Worm (Caenorhabditis elegans) whole organism, late embryonic: Measurements from ENCODE around the gene smc-5.

ENCODE experiments used
- C08G9.2 ChIP-seq: sonication (generic microtip); optimal IDR thresholded peaks from 2 replicates; lab custom pipeline; 2016; ENCODE audit warnings: mild to moderate bottlenecking, missing genetic modification characterization, moderate library complexity, missing compliant biosample characterization
- C38D4.7 ChIP-seq: fragments of 200-800 bp; sonication (Bioruptor generic); optimal IDR thresholded peaks from 2 replicates; lab custom pipeline; 2018; ENCODE audit warnings: mild to moderate bottlenecking, missing genetic modification characterization, moderate library complexity, missing compliant biosample characterization
- K09A11.1 ChIP-seq: sonication (generic microtip); optimal IDR thresholded peaks from 2 replicates; lab custom pipeline; 2017; ENCODE audit warnings: antibody characterized with exemption, mild to moderate bottlenecking, missing genetic modification characterization, missing compliant biosample characterization; ENCODE audit not compliant: insufficient read depth
- T23F11.4 ChIP-seq: fragments of 200-800 bp; sonication (Bioruptor generic); optimal IDR thresholded peaks from 2 replicates; lab custom pipeline; 2018; ENCODE audit warnings: mild to moderate bottlenecking, missing genetic modification characterization, missing compliant biosample characterization
- ahr-1 ChIP-seq: sonication (generic microtip); optimal IDR thresholded peaks from 2 replicates; lab custom pipeline; 2016; ENCODE audit warnings: missing genetic modification characterization, missing compliant biosample characterization
- ama-1 ChIP-seq: fragments of 150-350 bp; optimal IDR thresholded peaks from 2 replicates; lab custom pipeline; 2014
- ceh-34 ChIP-seq: sonication (generic microtip); optimal IDR thresholded peaks from 2 replicates; lab custom pipeline; 2016; ENCODE audit warnings: mild to moderate bottlenecking, missing genetic modification characterization, missing compliant biosample characterization
- ceh-45 ChIP-seq: fragments of 200-800 bp; sonication (Bioruptor generic); IDR thresholded peaks from 2 replicates; pipeline ENCODE4 v1.3.6; 2022; ENCODE audit warnings: missing genetic modification reagents, missing genetic modification characterization, missing compliant biosample characterization
- ceh-48 ChIP-seq: sonication (generic microtip); optimal IDR thresholded peaks from 2 replicates; lab custom pipeline; 2016; ENCODE audit warnings: missing genetic modification characterization, inconsistent platforms, missing compliant biosample characterization
- ceh-9 ChIP-seq: sonication (generic microtip); optimal IDR thresholded peaks from 2 replicates; lab custom pipeline; 2016; ENCODE audit warnings: mild to moderate bottlenecking, missing genetic modification characterization, inconsistent platforms, missing compliant biosample characterization
- che-1 ChIP-seq: sonication (generic microtip); optimal IDR thresholded peaks from 2 replicates; lab custom pipeline; 2016; ENCODE audit warnings: mild to moderate bottlenecking, missing genetic modification characterization, missing compliant biosample characterization
- dmd-4 ChIP-seq: sonication (generic microtip); optimal IDR thresholded peaks from 2 replicates; lab custom pipeline; 2016; ENCODE audit warnings: borderline replicate concordance, missing genetic modification characterization, missing compliant biosample characterization
- elt-2 ChIP-seq: sonication (generic microtip); optimal IDR thresholded peaks from 2 replicates; lab custom pipeline; 2016; ENCODE audit warnings: missing genetic modification reagents, missing genetic modification characterization, missing compliant biosample characterization
- fkh-6 ChIP-seq: sonication (generic microtip); optimal IDR thresholded peaks from 2 replicates; lab custom pipeline; 2016; ENCODE audit warnings: missing genetic modification characterization, missing compliant biosample characterization
- hlh-30 ChIP-seq: sonication (generic microtip); optimal IDR thresholded peaks from 2 replicates; lab custom pipeline; 2017; ENCODE audit warnings: antibody characterized with exemption, missing genetic modification characterization, missing compliant biosample characterization; ENCODE audit not compliant: insufficient read depth
- madf-2 ChIP-seq: sonication (generic microtip); optimal IDR thresholded peaks from 2 replicates; lab custom pipeline; 2017; ENCODE audit warnings: missing genetic modification characterization, missing compliant biosample characterization
- mec-3 ChIP-seq: sonication (generic microtip); optimal IDR thresholded peaks from 2 replicates; lab custom pipeline; 2016; ENCODE audit warnings: borderline replicate concordance, missing genetic modification characterization, missing compliant biosample characterization
- nhr-11 ChIP-seq: fragments of 150-350 bp; optimal IDR thresholded peaks from 2 replicates; lab custom pipeline; 2014; ENCODE audit warnings: missing biosample characterization, missing genetic modification characterization
- nhr-232 ChIP-seq: sonication (generic microtip); optimal IDR thresholded peaks from 2 replicates; lab custom pipeline; 2016; ENCODE audit warnings: missing genetic modification characterization, missing compliant biosample characterization
- pat-9 ChIP-seq: fragments of 200-800 bp; sonication (Bioruptor generic); optimal IDR thresholded peaks from 2 replicates; lab custom pipeline; 2018; ENCODE audit warnings: mild to moderate bottlenecking, missing genetic modification characterization, moderate library complexity, missing compliant biosample characterization
- pax-1 ChIP-seq: fragments of 150-350 bp; optimal IDR thresholded peaks from 2 replicates; lab custom pipeline; 2014; ENCODE audit warnings: missing biosample characterization, missing genetic modification characterization
- pha-2 ChIP-seq: sonication (generic microtip); optimal IDR thresholded peaks from 2 replicates; lab custom pipeline; 2017; ENCODE audit warnings: mild to moderate bottlenecking, missing genetic modification characterization, missing compliant biosample characterization
- rnt-1 ChIP-seq: sonication (generic microtip); optimal IDR thresholded peaks from 2 replicates; lab custom pipeline; 2016; ENCODE audit warnings: missing genetic modification characterization, missing compliant biosample characterization
- sdc-2 ChIP-seq: sonication (generic microtip); optimal IDR thresholded peaks from 2 replicates; lab custom pipeline; 2016; ENCODE audit warnings: missing genotype, missing genetic modification characterization, missing compliant biosample characterization
- sox-2 ChIP-seq: fragments of 200-800 bp; sonication (Bioruptor generic); IDR thresholded peaks from 2 replicates; pipeline ENCODE4 v1.3.6; 2022; ENCODE audit warnings: missing genetic modification reagents, missing genetic modification characterization, missing compliant biosample characterization
- ttx-3 ChIP-seq: sonication (generic microtip); optimal IDR thresholded peaks from 2 replicates; lab custom pipeline; 2016; ENCODE audit warnings: missing genetic modification reagents, missing genetic modification characterization, missing compliant biosample characterization
- unc-55 ChIP-seq: sonication (generic microtip); optimal IDR thresholded peaks from 2 replicates; lab custom pipeline; 2017; ENCODE audit warnings: missing biosample characterization, missing genetic modification reagents, missing genetic modification characterization
- unc-86 ChIP-seq: sonication (generic microtip); optimal IDR thresholded peaks from 2 replicates; lab custom pipeline; 2016; ENCODE audit warnings: missing genetic modification characterization, missing compliant biosample characterization

Gene smc-5

ce11 chrII:5016977-5017585 is 44.8 kb upstream of the smc-5 start (continued):
- TF ChIP-seq ttx-3 (tag; lab: Kevin White, UChicago), result no peak
- no peak for TF ChIP-seq ceh-9
- TF ChIP-seq, all 69 proteins: peak for 14

DNA sequence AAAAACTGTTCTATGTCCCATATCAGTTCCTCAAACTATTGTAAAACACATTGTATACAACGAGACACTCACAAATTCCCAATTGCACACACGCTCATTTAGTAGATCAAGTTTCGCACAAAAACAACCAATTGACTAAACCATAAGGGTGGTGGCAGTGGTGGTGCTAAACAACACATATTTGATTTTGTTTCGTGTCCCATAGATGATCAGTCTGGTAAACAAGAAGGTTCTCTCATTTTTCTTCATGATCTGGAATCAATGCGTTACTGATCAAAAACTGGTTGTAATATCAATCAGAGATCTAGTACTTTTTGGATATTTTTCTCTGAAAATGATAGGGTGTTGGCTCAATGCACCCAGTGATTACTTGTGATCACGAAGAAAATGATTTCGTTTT is 43.3 kb upstream of the smc-5 start:
- no peak for TF ChIP-seq mec-3 (tag; lab: Kevin White, UChicago)
- TF ChIP-seq ama-1 (lab: Kevin White, UChicago), result no peak
- TF ChIP-seq pax-1 (tag; lab: Kevin White, UChicago), result no peak
- TF ChIP-seq rnt-1 (tag; lab: Kevin White, UChicago), result no peak
- no peak for TF ChIP-seq T23F11.4
- TF ChIP-seq che-1 (tag; lab: Kevin White, UChicago), result no peak
- no peak for TF ChIP-seq C38D4.7 (GFP tag; lab: Kevin White, UChicago)
- TF ChIP-seq C08G9.2 (tag; lab: Kevin White, UChicago), result no peak
- TF ChIP-seq nhr-232 (tag; lab: Kevin White, UChicago), result no peak
- TF ChIP-seq hlh-30 (tag; lab: Kevin White, UChicago), result no peak

- TF ChIP-seq elt-2 (tag; lab: Kevin White, UChicago), result peak; percentile 93
- TF ChIP-seq K09A11.1, result no peak
- no peak for TF ChIP-seq ceh-45 (GFP tag; lab: Robert Waterston, UW)
- no peak for TF ChIP-seq nhr-11
- no peak for TF ChIP-seq pat-9 (tag; lab: Kevin White, UChicago)
- TF ChIP-seq unc-55 (GFP tag; lab: Kevin White, UChicago), result no peak
- TF ChIP-seq ceh-48 (tag; lab: Kevin White, UChicago), result no peak
- no peak for TF ChIP-seq madf-2 (tag; lab: Kevin White, UChicago)
- no peak for TF ChIP-seq sox-2 (GFP tag; lab: Robert Waterston, UW)
Observed at ce11 chrII:5019389-5020108, 42.4 kb upstream of the smc-5 start.

DNA sequence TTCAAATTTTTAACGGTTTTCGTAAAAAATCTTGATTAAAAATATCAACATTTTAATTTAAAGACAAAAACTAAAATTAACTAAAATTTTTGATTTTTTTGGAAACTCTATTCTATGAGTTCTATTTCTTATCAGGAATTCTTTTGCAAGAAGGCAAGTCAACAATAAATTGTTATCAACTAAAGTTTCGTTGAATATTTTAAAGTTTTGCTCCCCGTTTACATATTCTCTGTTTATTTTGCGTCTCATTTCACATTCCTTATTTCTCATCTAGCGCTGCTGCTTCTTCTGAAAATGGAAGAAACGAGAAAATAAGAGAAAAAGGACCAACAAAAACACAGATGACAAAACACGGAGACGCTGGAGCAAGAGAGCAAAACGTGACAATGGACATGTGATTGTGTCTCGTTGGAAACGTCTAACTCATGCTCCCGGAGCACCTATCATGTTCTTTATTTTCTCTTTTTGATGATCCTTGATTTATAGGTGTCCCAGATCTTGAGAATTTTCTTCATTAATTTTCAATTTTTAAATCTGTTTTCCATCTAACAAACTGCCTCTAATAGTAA is 41.3 kb upstream of the smc-5 start:
- TF ChIP-seq pax-1 (tag; lab: Kevin White, UChicago), result no peak
- TF ChIP-seq elt-2 (tag; lab: Kevin White, UChicago), result peak; percentile 74

DNA sequence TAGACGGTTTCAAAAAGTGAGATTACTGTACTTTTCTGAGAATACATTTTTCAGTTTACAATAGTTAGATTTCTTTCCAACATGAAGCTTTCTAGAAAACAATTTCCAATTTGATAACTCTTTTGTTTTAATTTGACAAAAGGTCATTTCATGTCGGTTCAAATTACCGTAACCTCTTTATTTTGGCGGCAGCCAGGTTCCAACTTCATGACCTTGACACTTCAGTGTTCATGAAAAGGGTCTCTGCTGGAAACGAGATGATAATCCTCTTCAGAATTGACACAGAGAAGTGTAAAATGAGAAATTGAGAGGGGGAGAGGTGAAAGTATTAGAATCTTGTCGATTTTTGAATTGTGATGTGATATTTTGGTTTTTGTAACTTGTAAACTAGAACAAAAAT is 40.4 kb upstream of the smc-5 start:
- TF ChIP-seq ahr-1 (tag; lab: Kevin White, UChicago), result no peak
- TF ChIP-seq dmd-4 (tag; lab: Kevin White, UChicago), result no peak

DNA sequence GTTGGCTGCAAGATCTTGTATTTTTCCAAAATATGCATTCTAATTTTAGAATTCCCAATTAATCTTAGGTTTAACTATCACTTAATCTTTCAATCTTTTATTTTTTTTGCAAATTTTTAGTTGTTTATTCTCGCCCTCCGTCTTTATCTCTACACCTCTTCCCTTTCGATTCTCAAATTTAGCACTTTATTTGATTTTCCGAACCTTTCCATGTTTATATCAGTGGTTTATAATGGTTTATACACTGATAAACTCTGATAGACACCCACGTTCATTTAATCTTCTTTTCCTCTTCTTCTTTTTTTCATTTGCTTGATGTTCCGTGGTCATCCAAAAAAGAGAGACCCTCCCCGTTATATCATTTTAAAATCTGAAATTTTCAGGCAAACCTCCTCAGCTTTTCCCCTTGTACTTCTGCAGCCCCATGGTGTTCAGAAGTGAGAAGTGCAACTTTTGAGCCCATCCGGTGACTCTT is 39.5 kb upstream of the smc-5 start, which contains the start of the genes nsy-1 and F59A6.13:
Gene nsy-1, plus strand, starts transcription at position 377 of the 475 bp plus-strand sequence.
Gene F59A6.13, plus strand, starts transcription at position 425 of the 475 bp plus-strand sequence.
- TF ChIP-seq ahr-1 (tag; lab: Kevin White, UChicago) (no peak), mec-3 (tag; lab: Kevin White, UChicago) (no peak), ceh-34 (tag; lab: Kevin White, UChicago) (no peak), sdc-2 (tag; lab: Kevin White, UChicago) (no peak), unc-86 (tag; lab: Kevin White, UChicago) (no peak), pha-2 (tag; lab: Kevin White, UChicago) (no peak), fkh-6 (no peak), ceh-45 (GFP tag; lab: Robert Waterston, UW) (no peak)
